Fruit fly (Drosophila melanogaster): ENCODE results near the gene beat-IV.

The beat-IV gene

dm6 chr3R:23536610-23537009, 20.6 kb upstream of the beat-IV start, which contains the start of gene Ugt303B1:
Gene Ugt303B1 (minus strand): TSS chr3R:23536710.
- TF ChIP-seq CG34406 (GFP tag; optimal IDR thresholded peaks at IDR 0.05): no peak
- no peak for TF ChIP-seq CG11294 (GFP tag; IDR thresholded peaks at IDR 0.05)
- TF ChIP-seq Eip93F (GFP tag; optimal IDR thresholded peaks at IDR 0.05): no peak

dm6 chr3R:23538719-23539145, 18.5 kb upstream of the beat-IV start, which contains the start of gene Ugt303B2:
Gene Ugt303B2 (minus strand): TSS chr3R:23538908.
- TF ChIP-seq fd59A (GFP tag; optimal IDR thresholded peaks at IDR 0.05) (no peak), vri (GFP tag; optimal IDR thresholded peaks at IDR 0.05) (peak; percentile 11)

- TF ChIP-seq CG3919 (GFP tag; optimal IDR thresholded peaks at IDR 0.05) (no peak), CG8632 (GFP tag; optimal IDR thresholded peaks at IDR 0.05) (no peak), spab (GFP tag; optimal IDR thresholded peaks at IDR 0.05) (no peak), Ets21C (GFP tag; optimal IDR thresholded peaks at IDR 0.05) (no peak), Gug (GFP tag; IDR thresholded peaks at IDR 0.05) (no peak), CG4318 (GFP tag; optimal IDR thresholded peaks at IDR 0.05) (no peak), CG32006 (GFP tag; optimal IDR thresholded peaks at IDR 0.05) (no peak), CG15336 (GFP tag; IDR thresholded peaks at IDR 0.05) (no peak), CG6276 (GFP tag; optimal IDR thresholded peaks at IDR 0.05) (no peak)
Measured at dm6 chr3R:23556843-23557242, 369 bp upstream of the beat-IV start, which contains the start of gene CG10164. Gene CG10164 (minus strand): TSS chr3R:23556943.

- TF ChIP-seq Eip75B (GFP tag; optimal IDR thresholded peaks at IDR 0.05) (no peak), fd85E (GFP tag; optimal IDR thresholded peaks at IDR 0.05) (no peak), CG1621 (tag; optimal IDR thresholded peaks at IDR 0.05) (no peak), CG9139 (GFP tag; optimal IDR thresholded peaks at IDR 0.05) (no peak), Met (GFP tag; optimal IDR thresholded peaks at IDR 0.05) (no peak), svp (GFP tag) (no peak), Ets21C (GFP tag; optimal IDR thresholded peaks at IDR 0.05) (no peak)
Measured at dm6 chr3R:23569195-23569594, 12.0 kb downstream of the beat-IV start.

- TF ChIP-seq CG11294 (GFP tag; IDR thresholded peaks at IDR 0.05) (no peak), CG8119 (GFP tag; IDR thresholded peaks at IDR 0.05) (no peak), CG16779 (tag; optimal IDR thresholded peaks at IDR 0.05) (no peak), CG4318 (GFP tag; optimal IDR thresholded peaks at IDR 0.05) (no peak), CG3919 (GFP tag; optimal IDR thresholded peaks at IDR 0.05) (no peak), Gug (GFP tag; IDR thresholded peaks at IDR 0.05) (no peak)
Measured at dm6 chr3R:23576618-23577017, 19.4 kb downstream of the beat-IV start.

dm6 chr3R:23589719-23590118, 32.5 kb downstream of the beat-IV start, which contains the start of gene CG10182:
Gene CG10182 (minus strand): TSS chr3R:23589819.
- no peak for TF ChIP-seq CG32006 (GFP tag; optimal IDR thresholded peaks at IDR 0.05)
- TF ChIP-seq net (GFP tag; optimal IDR thresholded peaks at IDR 0.05): no peak
- TF ChIP-seq CG3919 (GFP tag; optimal IDR thresholded peaks at IDR 0.05): no peak
- no peak for TF ChIP-seq CG6808 (GFP tag; optimal IDR thresholded peaks at IDR 0.05)
- TF ChIP-seq Ets96B (tag; optimal IDR thresholded peaks at IDR 0.05): no peak
- TF ChIP-seq dac (GFP tag; optimal IDR thresholded peaks at IDR 0.05): no peak
- TF ChIP-seq fd85E (GFP tag; optimal IDR thresholded peaks at IDR 0.05): no peak
- no peak for TF ChIP-seq Hr38 (GFP tag; optimal IDR thresholded peaks at IDR 0.05)
- TF ChIP-seq topi (GFP tag; optimal IDR thresholded peaks at IDR 0.05): no peak
- no peak for TF ChIP-seq Eip75B (GFP tag; optimal IDR thresholded peaks at IDR 0.05)
- TF ChIP-seq Eip78C (GFP tag): no peak
- TF ChIP-seq Lpt (GFP tag; optimal IDR thresholded peaks at IDR 0.05): no peak
- no peak for TF ChIP-seq spab (GFP tag; optimal IDR thresholded peaks at IDR 0.05)
- no peak for TF ChIP-seq CG9139 (GFP tag; optimal IDR thresholded peaks at IDR 0.05)
- TF ChIP-seq Blimp-1 (GFP tag; optimal IDR thresholded peaks at IDR 0.05): no peak
- no peak for TF ChIP-seq ss (GFP tag; optimal IDR thresholded peaks at IDR 0.05)
- no peak for TF ChIP-seq OdsH (GFP tag; optimal IDR thresholded peaks at IDR 0.05)
- TF ChIP-seq CG10631 (GFP tag; optimal IDR thresholded peaks at IDR 0.05): no peak

Data from whole organism, prepupa.